Worm (Caenorhabditis elegans): ENCODE data around the gene fbxa-189.

- TF ChIP-seq sea-1 (GFP tag; conservative IDR thresholded peaks at IDR 0.05) (no peak), ceh-13 (GFP tag; optimal IDR thresholded peaks at IDR 0.05) (no peak), flt-1 (GFP tag; IDR thresholded peaks at IDR 0.05) (no peak), tra-4 (tag; optimal IDR thresholded peaks at IDR 0.05) (no peak), ama-1 (optimal IDR thresholded peaks at IDR 0.05) (no peak), hmbx-1 (tag; optimal IDR thresholded peaks at IDR 0.05) (no peak), aly-1 (tag; optimal IDR thresholded peaks at IDR 0.05) (no peak), F13C5.2 (tag; optimal IDR thresholded peaks at IDR 0.05) (no peak), tbx-11 (GFP tag; IDR thresholded peaks at IDR 0.05) (no peak), ceh-36 (tag; optimal IDR thresholded peaks at IDR 0.05) (no peak)
These were observed 34.9 kb downstream of the fbxa-189 start, which contains the start of gene Y20C6A.4 for ce11 chrV:17379932-17380331.

All from whole organism, early embryonic.